Fruit fly (Drosophila melanogaster) whole organism, embryonic: ENCODE measurements around the gene DZIP1.
A peak's percentile ranks its signal among the peaks of the same experiment; 100 is the strongest.

Experiments
- BEAF-32 ChIP-seq: fragments of 200-800 bp; sonication (Bioruptor generic); optimal IDR thresholded peaks from 3 replicates; lab custom pipeline; 2017; ENCODE audit warnings: missing biosample characterization, missing genetic modification characterization, mild to moderate bottlenecking, moderate library complexity, missing genetic modification reagents
- Bteb2 ChIP-seq: fragments of 200-800 bp; sonication (Bioruptor generic); optimal IDR thresholded peaks from 2 replicates; lab custom pipeline; 2016; ENCODE audit warnings: missing biosample characterization, missing genetic modification characterization
- CG10147 ChIP-seq: fragments of 200-800 bp; sonication (Bioruptor generic); optimal IDR thresholded peaks from 2 replicates; lab custom pipeline; 2019; ENCODE audit warnings: missing biosample characterization, mild to moderate bottlenecking, missing genetic modification characterization, moderate library complexity
- CG10267 ChIP-seq: fragments of 200-800 bp; sonication (Bioruptor generic); optimal IDR thresholded peaks from 2 replicates; lab custom pipeline; 2018; ENCODE audit warnings: missing biosample characterization, mild to moderate bottlenecking, missing genetic modification characterization, moderate library complexity
- CG12219 ChIP-seq: fragments of 200-800 bp; sonication (Bioruptor generic); optimal IDR thresholded peaks from 3 replicates; lab custom pipeline; 2018; ENCODE audit warnings: missing biosample characterization, mild to moderate bottlenecking, missing genetic modification characterization
- CG13287 ChIP-seq: fragments of 200-800 bp; sonication (Bioruptor generic); IDR thresholded peaks from 2 replicates; pipeline ENCODE4 v1.3.6; 2022; ENCODE audit warnings: missing biosample characterization, missing genetic modification characterization; ENCODE audit not compliant: partially characterized antibody
- CG13624 ChIP-seq: fragments of 200-800 bp; sonication (Bioruptor generic); optimal IDR thresholded peaks from 2 replicates; lab custom pipeline; 2016; ENCODE audit warnings: missing biosample characterization, missing genetic modification characterization
- CG14710 ChIP-seq: fragments of 200-800 bp; sonication (Bioruptor generic); optimal IDR thresholded peaks from 3 replicates; lab custom pipeline; 2019; ENCODE audit warnings: missing biosample characterization, mild to moderate bottlenecking, missing genetic modification characterization, moderate library complexity
- CG15479 ChIP-seq: fragments of 200-800 bp; sonication (Bioruptor generic); optimal IDR thresholded peaks from 3 replicates; lab custom pipeline; 2019; ENCODE audit warnings: missing biosample characterization, mild to moderate bottlenecking, missing genetic modification characterization, moderate library complexity
- CG15514 ChIP-seq: fragments of 200-800 bp; sonication (Bioruptor generic); optimal IDR thresholded peaks from 3 replicates; lab custom pipeline; 2017; ENCODE audit warnings: missing biosample characterization, missing genetic modification characterization, mild to moderate bottlenecking, moderate library complexity, missing genetic modification reagents
- CG16779 ChIP-seq: fragments of 200-800 bp; sonication (Bioruptor generic); IDR thresholded peaks from 2 replicates; pipeline ENCODE4 v1.3.6; 2022; ENCODE audit warnings: missing biosample characterization, missing genetic modification characterization
- CG2116 ChIP-seq: fragments of 200-800 bp; sonication (Bioruptor generic); optimal IDR thresholded peaks from 3 replicates; lab custom pipeline; 2018; ENCODE audit warnings: missing biosample characterization, mild to moderate bottlenecking, missing genetic modification characterization
- CG2120 ChIP-seq: fragments of 200-800 bp; sonication (Bioruptor generic); optimal IDR thresholded peaks from 3 replicates; lab custom pipeline; 2016; ENCODE audit warnings: missing biosample characterization, missing genetic modification characterization
- CG30020 ChIP-seq: fragments of 200-800 bp; optimal IDR thresholded peaks from 2 replicates; lab custom pipeline; 2019; ENCODE audit warnings: missing biosample characterization, mild to moderate bottlenecking, missing genetic modification characterization, moderate library complexity
- CG31224 ChIP-seq: fragments of 200-800 bp; sonication (Bioruptor generic); IDR thresholded peaks from 2 replicates; pipeline ENCODE4 v1.3.6; 2022; ENCODE audit warnings: missing biosample characterization, missing genetic modification characterization
- CG3847 ChIP-seq: fragments of 200-800 bp; sonication (Bioruptor generic); IDR thresholded peaks from 2 replicates; pipeline ENCODE4 v1.3.6; 2022; ENCODE audit warnings: missing biosample characterization, missing genetic modification characterization
- CG43689 ChIP-seq: fragments of 200-800 bp; sonication (Bioruptor generic); IDR thresholded peaks from 2 replicates; pipeline ENCODE4 v1.3.6; 2022; ENCODE audit warnings: missing biosample characterization, missing genetic modification characterization
- CG4617 ChIP-seq: fragments of 200-800 bp; sonication (Bioruptor generic); optimal IDR thresholded peaks from 3 replicates; lab custom pipeline; 2016; ENCODE audit warnings: missing biosample characterization, missing genetic modification characterization, borderline replicate concordance
- CG8924 ChIP-seq: fragments of 200-800 bp; optimal IDR thresholded peaks from 3 replicates; lab custom pipeline; 2019; ENCODE audit warnings: missing biosample characterization, mild to moderate bottlenecking, missing genetic modification characterization, moderate library complexity
- CG9797 ChIP-seq: fragments of 200-800 bp; sonication (Bioruptor generic); optimal IDR thresholded peaks from 3 replicates; lab custom pipeline; 2018; ENCODE audit warnings: missing biosample characterization, mild to moderate bottlenecking, missing genetic modification characterization
- CG9932 ChIP-seq: fragments of 200-800 bp; sonication (Bioruptor generic); IDR thresholded peaks from 2 replicates; pipeline ENCODE4 v1.3.6; 2022; ENCODE audit warnings: missing biosample characterization, missing genetic modification characterization
- CHES-1-like ChIP-seq: fragments of 200-800 bp; sonication (Bioruptor generic); optimal IDR thresholded peaks from 2 replicates; lab custom pipeline; 2016; ENCODE audit warnings: missing biosample characterization, missing genetic modification characterization
- CoRest ChIP-seq: fragments of 200-800 bp; sonication (Bioruptor generic); optimal IDR thresholded peaks from 3 replicates; lab custom pipeline; 2018; ENCODE audit warnings: missing biosample characterization, mild to moderate bottlenecking, missing genetic modification characterization, moderate library complexity
- Dp ChIP-seq: fragments of 200-800 bp; sonication (Bioruptor generic); optimal IDR thresholded peaks from 2 replicates; lab custom pipeline; 2018; ENCODE audit warnings: missing biosample characterization, mild to moderate bottlenecking, missing genetic modification characterization, moderate library complexity
- Dref ChIP-seq: fragments of 200-800 bp; sonication (Bioruptor generic); IDR thresholded peaks from 2 replicates; pipeline ENCODE4 v1.3.6; 2022; ENCODE audit warnings: missing biosample characterization, missing genetic modification characterization
- ERR ChIP-seq: fragments of 200-800 bp; sonication (Bioruptor generic); optimal IDR thresholded peaks from 2 replicates; lab custom pipeline; 2016; ENCODE audit warnings: missing biosample characterization, missing genetic modification characterization
- Hmr ChIP-seq: fragments of 200-800 bp; sonication (Bioruptor generic); optimal IDR thresholded peaks from 3 replicates; lab custom pipeline; 2017; ENCODE audit warnings: mild to moderate bottlenecking, missing biosample characterization, missing genetic modification reagents, missing genetic modification characterization
- Nf-YC ChIP-seq: fragments of 200-800 bp; optimal IDR thresholded peaks from 3 replicates; lab custom pipeline; 2019; ENCODE audit warnings: missing biosample characterization, mild to moderate bottlenecking, missing genetic modification characterization, moderate library complexity
- Pdp1 ChIP-seq, 2 experiments: fragments of 200-800 bp; sonication (Bioruptor generic); optimal IDR thresholded peaks; 3 replicates each; lab custom pipeline; 2016; ENCODE audit warnings: missing biosample characterization in 2 of 2, missing genetic modification characterization in 2 of 2, mild to moderate bottlenecking in 1 of 2, moderate library complexity in 1 of 2
- Sin3A ChIP-seq: fragments of >200 bp; optimal IDR thresholded peaks from 2 replicates; lab custom pipeline; 2018
- Sox100B ChIP-seq: fragments of 200-800 bp; sonication (Bioruptor generic); optimal IDR thresholded peaks from 3 replicates; lab custom pipeline; 2018; ENCODE audit warnings: missing biosample characterization, mild to moderate bottlenecking, missing genetic modification characterization
- Usf ChIP-seq: fragments of 200-800 bp; sonication (Bioruptor generic); optimal IDR thresholded peaks from 2 replicates; lab custom pipeline; 2017; ENCODE audit warnings: missing genotype, missing biosample characterization, missing genetic modification characterization
- Xbp1 ChIP-seq: fragments of 200-800 bp; sonication (Bioruptor generic); optimal IDR thresholded peaks from 3 replicates; lab custom pipeline; 2016; ENCODE audit warnings: missing biosample characterization, mild to moderate bottlenecking, missing genetic modification characterization
- al ChIP-seq: fragments of 200-800 bp; sonication (Bioruptor generic); IDR thresholded peaks from 2 replicates; pipeline ENCODE4 v1.3.6; 2022; ENCODE audit warnings: missing biosample characterization, missing genetic modification characterization
- amos ChIP-seq: fragments of 200-800 bp; sonication (Bioruptor generic); IDR thresholded peaks from 2 replicates; pipeline ENCODE4 v1.3.6; 2022; ENCODE audit warnings: missing biosample characterization, missing genetic modification characterization; ENCODE audit not compliant: partially characterized antibody
- bbx ChIP-seq: fragments of 200-800 bp; sonication (Bioruptor generic); IDR thresholded peaks from 2 replicates; pipeline ENCODE4 v1.3.6; 2022; ENCODE audit warnings: missing biosample characterization, missing genetic modification characterization; ENCODE audit not compliant: partially characterized antibody
- bcd ChIP-seq: fragments of 200-800 bp; sonication (Bioruptor generic); optimal IDR thresholded peaks from 2 replicates; lab custom pipeline; 2017; ENCODE audit warnings: missing biosample characterization, mild to moderate bottlenecking, missing genetic modification characterization
- ci ChIP-seq: fragments of 200-800 bp; sonication (Bioruptor generic); IDR thresholded peaks from 3 replicates; pipeline ENCODE4 v1.3.6; 2022; ENCODE audit warnings: missing biosample characterization, missing genetic modification characterization
- ftz-f1 ChIP-seq: fragments of 200-800 bp; sonication (Bioruptor generic); optimal IDR thresholded peaks from 2 replicates; lab custom pipeline; 2016; ENCODE audit warnings: missing biosample characterization, missing genetic modification characterization
- gcm2 ChIP-seq: fragments of 200-800 bp; sonication (Bioruptor generic); optimal IDR thresholded peaks from 2 replicates; lab custom pipeline; 2016; ENCODE audit warnings: missing biosample characterization, missing genetic modification characterization
- gfzf ChIP-seq: fragments of 200-800 bp; sonication (Bioruptor generic); optimal IDR thresholded peaks from 2 replicates; lab custom pipeline; 2016; ENCODE audit warnings: missing biosample characterization, mild to moderate bottlenecking, missing genetic modification characterization, moderate library complexity
- gro ChIP-seq: fragments of 200-800 bp; sonication (Bioruptor generic); optimal IDR thresholded peaks from 2 replicates; lab custom pipeline; 2016; ENCODE audit warnings: missing biosample characterization, missing genetic modification characterization
- hb ChIP-seq: fragments of 200-800 bp; sonication (Bioruptor generic); IDR thresholded peaks from 3 replicates; pipeline ENCODE4 v1.3.6; 2022; ENCODE audit warnings: missing biosample characterization, missing genetic modification characterization; ENCODE audit not compliant: partially characterized antibody
- knrl ChIP-seq: fragments of 200-800 bp; sonication (Bioruptor generic); IDR thresholded peaks from 3 replicates; pipeline ENCODE4 v1.3.6; 2022; ENCODE audit warnings: missing biosample characterization, missing genetic modification characterization; ENCODE audit not compliant: partially characterized antibody
- mam ChIP-seq: fragments of 200-800 bp; sonication (Bioruptor generic); optimal IDR thresholded peaks from 3 replicates; lab custom pipeline; 2016; ENCODE audit warnings: missing biosample characterization, missing genetic modification characterization
- nerfin-1 ChIP-seq: fragments of 200-800 bp; sonication (Bioruptor generic); optimal IDR thresholded peaks from 3 replicates; lab custom pipeline; 2019; ENCODE audit warnings: missing biosample characterization, mild to moderate bottlenecking, missing genetic modification characterization, moderate library complexity
- nom ChIP-seq: fragments of 200-800 bp; sonication (Bioruptor generic); optimal IDR thresholded peaks from 2 replicates; lab custom pipeline; 2017; ENCODE audit warnings: missing biosample characterization, missing genetic modification characterization, mild to moderate bottlenecking, moderate library complexity, missing genetic modification reagents
- row ChIP-seq: fragments of 200-800 bp; sonication (Bioruptor generic); IDR thresholded peaks from 3 replicates; pipeline ENCODE4 v1.3.6; 2022; ENCODE audit warnings: missing biosample characterization, missing genetic modification characterization
- tna ChIP-seq: fragments of 200-800 bp; sonication (Bioruptor generic); IDR thresholded peaks from 2 replicates; pipeline ENCODE4 v1.3.6; 2022; ENCODE audit warnings: missing biosample characterization, missing genetic modification characterization; ENCODE audit not compliant: partially characterized antibody
- wdn ChIP-seq: fragments of 200-800 bp; sonication (Bioruptor generic); IDR thresholded peaks from 2 replicates; pipeline ENCODE4 v1.3.6; 2022; ENCODE audit warnings: missing biosample characterization, missing genetic modification characterization

The DZIP1 gene

DNA sequence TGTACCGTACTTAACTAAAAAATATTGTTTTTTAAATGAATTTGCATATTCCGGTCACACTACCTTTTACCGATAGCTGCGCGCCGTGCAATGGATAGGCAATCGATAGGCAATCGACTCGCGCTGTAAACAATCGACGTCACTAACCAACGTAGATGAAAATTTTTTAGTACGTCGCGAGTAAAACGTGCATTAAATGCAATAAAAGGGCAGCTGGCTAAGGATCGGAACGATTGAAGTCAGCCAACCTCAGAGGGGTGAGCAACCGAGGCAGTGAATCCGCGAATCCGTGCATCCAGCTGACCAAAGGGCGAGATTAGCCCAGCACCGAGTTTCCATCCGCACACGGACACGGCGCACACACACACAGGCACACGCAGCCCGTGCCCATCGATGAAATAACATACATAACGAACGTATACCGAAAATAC is 3.1 kb downstream of the DZIP1 start, which contains the start of gene Pp1alpha-96A (continued):
- peak; percentile 81 for TF ChIP-seq CG9797 (GFP tag; lab: Kevin White, UChicago)
- no peak for TF ChIP-seq nom (GFP tag; lab: Kevin White, UChicago)
- peak; percentile 13 for TF ChIP-seq gcm2 (GFP tag; lab: Kevin White, UChicago)
- peak; percentile 27 for TF ChIP-seq Bteb2 (GFP tag; lab: Kevin White, UChicago)
- peak; percentile 91 for TF ChIP-seq Dref (GFP tag; lab: Robert Waterston, UW)
- peak; percentile 54 for TF ChIP-seq gro (GFP tag; lab: Kevin White, UChicago)
- TF ChIP-seq Usf (GFP tag; lab: Kevin White, UChicago): no peak
- peak; percentile 56; the same call in 2 of the 3 replicates for TF ChIP-seq row
- TF ChIP-seq bcd (GFP tag; lab: Kevin White, UChicago): no peak
- TF ChIP-seq ftz-f1 (GFP tag; lab: Kevin White, UChicago): no peak
- peak; percentile 86 for TF ChIP-seq bbx (GFP tag; lab: Robert Waterston, UW)
- TF ChIP-seq ci (GFP tag; lab: Robert Waterston, UW): no peak
- peak; percentile 38 for TF ChIP-seq CG10267 (tag; lab: Kevin White, UChicago)
- TF ChIP-seq CG8924 (tag; lab: Kevin White, UChicago): peak; percentile 27
- TF ChIP-seq CoRest: peak; percentile 16
- TF ChIP-seq CHES-1-like (GFP tag; lab: Kevin White, UChicago): peak; percentile 6
- TF ChIP-seq gfzf: peak; percentile 67
- TF ChIP-seq nerfin-1 (tag; lab: Kevin White, UChicago): peak; percentile 28
- TF ChIP-seq CG2116: peak; percentile 60
- TF ChIP-seq Xbp1 (GFP tag; lab: Kevin White, UChicago): peak; percentile 7
- no peak for TF ChIP-seq Sox100B (GFP tag; lab: Kevin White, UChicago)
- TF ChIP-seq BEAF-32 (GFP tag; lab: Kevin White, UChicago): peak; percentile 90
- peak; percentile 84 for TF ChIP-seq CG4617
- peak; percentile 13 for TF ChIP-seq CG10147
- no peak for TF ChIP-seq CG43689 (GFP tag; lab: Robert Waterston, UW)
- TF ChIP-seq CG30020 (tag; lab: Kevin White, UChicago): no peak
- TF ChIP-seq CG31224 (GFP tag; lab: Robert Waterston, UW): no peak
- no peak for TF ChIP-seq al (GFP tag; lab: Robert Waterston, UW)
- TF ChIP-seq CG14710 (tag; lab: Kevin White, UChicago): peak; percentile 53
- peak; percentile 67 for TF ChIP-seq CG13624 (GFP tag; lab: Kevin White, UChicago)
- TF ChIP-seq CG15479 (GFP tag; lab: Kevin White, UChicago): no peak
- TF ChIP-seq ERR (GFP tag; lab: Kevin White, UChicago): peak; percentile 22
- TF ChIP-seq mam (GFP tag; lab: Kevin White, UChicago): peak; percentile 24
- peak; percentile 78 for TF ChIP-seq Dp (GFP tag; lab: Kevin White, UChicago)
- peak in 1 of 2 experiments; percentile 78 for TF ChIP-seq Pdp1 (GFP tag; optimal IDR thresholded peaks at IDR 0.05; lab: Kevin White, UChicago)
- TF ChIP-seq Nf-YC (tag; lab: Kevin White, UChicago): no peak
- TF ChIP-seq CG12219 (GFP tag; lab: Kevin White, UChicago): no peak
- TF ChIP-seq CG2120 (GFP tag; lab: Kevin White, UChicago): peak; percentile 26
- peak; percentile 91 for TF ChIP-seq CG13287 (GFP tag; lab: Robert Waterston, UW)
- TF ChIP-seq CG9932 (GFP tag; lab: Robert Waterston, UW): peak; percentile 40
- TF ChIP-seq Hmr (GFP tag; lab: Kevin White, UChicago): peak; percentile 33
- TF ChIP-seq CG3847 (GFP tag; lab: Robert Waterston, UW): peak; percentile 47; the same call in 1 of the 2 replicates
- TF ChIP-seq CG16779 (GFP tag; lab: Robert Waterston, UW): no peak
- peak; percentile 87 for TF ChIP-seq tna (GFP tag; lab: Robert Waterston, UW)
- peak; percentile 89 for TF ChIP-seq hb
- peak; percentile 92 for TF ChIP-seq amos (GFP tag; lab: Robert Waterston, UW)
- peak; percentile 87 for TF ChIP-seq knrl (GFP tag; lab: Robert Waterston, UW)
- no peak for TF ChIP-seq wdn
- peak; percentile 61 for TF ChIP-seq CG15514 (GFP tag; lab: Kevin White, UChicago)
- peak; percentile 66 for TF ChIP-seq Sin3A
